Worm (Caenorhabditis elegans) whole organism, L4 larva: ENCODE measurements around the gene fbxc-54.

Experiments used
- D1046.2 ChIP-seq: fragments of 200-800 bp; sonication (Bioruptor generic); IDR thresholded peaks from 2 replicates; pipeline ENCODE4 v1.3.6; 2022; ENCODE audit warnings: missing genetic modification characterization, missing compliant biosample characterization
- F10B5.3 ChIP-seq: sonication (generic microtip); optimal IDR thresholded peaks from 2 replicates; lab custom pipeline; 2016; ENCODE audit warnings: mild to moderate bottlenecking, missing genetic modification characterization, missing compliant biosample characterization
- T20F7.1 ChIP-seq: fragments of 200-800 bp; sonication (Bioruptor generic); optimal IDR thresholded peaks from 2 replicates; lab custom pipeline; 2018; ENCODE audit warnings: mild to moderate bottlenecking, missing genetic modification characterization, missing compliant biosample characterization
- Y75B8A.6 ChIP-seq: fragments of 200-800 bp; sonication (Bioruptor generic); IDR thresholded peaks from 2 replicates; pipeline ENCODE4 v1.3.6; 2022; ENCODE audit warnings: missing genetic modification reagents, missing genetic modification characterization, missing compliant biosample characterization
- ama-1 ChIP-seq: fragments of 150-350 bp; optimal IDR thresholded peaks from 2 replicates; lab custom pipeline; 2014; ENCODE audit warnings: inconsistent platforms, mixed read lengths
- arid-1 ChIP-seq: fragments of 200-800 bp; sonication (Bioruptor generic); conservative IDR thresholded peaks from 2 replicates; pipeline ENCODE4 v1.3.6; 2022; ENCODE audit warnings: missing genetic modification reagents, missing genetic modification characterization, missing compliant biosample characterization
- ceh-32 ChIP-seq: sonication (generic microtip); optimal IDR thresholded peaks from 2 replicates; lab custom pipeline; 2016; ENCODE audit warnings: mild to moderate bottlenecking, missing genetic modification characterization, missing compliant biosample characterization; ENCODE audit not compliant: poor library complexity
- ceh-82 ChIP-seq: sonication (generic microtip); optimal IDR thresholded peaks from 2 replicates; lab custom pipeline; 2017; ENCODE audit warnings: missing biosample characterization, missing genetic modification characterization
- ctbp-1 ChIP-seq: fragments of 200-800 bp; sonication (Bioruptor generic); IDR thresholded peaks from 2 replicates; pipeline ENCODE4 v1.3.6; 2022; ENCODE audit warnings: missing genetic modification reagents, missing genetic modification characterization, missing compliant biosample characterization
- daf-16 ChIP-seq, 3 experiments: sonication (generic microtip); optimal IDR thresholded peaks; 2 replicates each; lab custom pipeline; 2016 to 2017; ENCODE audit warnings: missing genetic modification characterization in 3 of 3, missing genetic modification reagents in 3 of 3, mild to moderate bottlenecking in 2 of 3, missing compliant biosample characterization in 2 of 3, missing biosample characterization in 1 of 3, moderate library complexity in 1 of 3
- dpl-1 ChIP-seq: fragments of 150-350 bp; optimal IDR thresholded peaks from 2 replicates; lab custom pipeline; 2014; ENCODE audit warnings: missing biosample characterization, missing genetic modification reagents, missing genetic modification characterization
- duxl-1 ChIP-seq: sonication (generic microtip); optimal IDR thresholded peaks from 2 replicates; lab custom pipeline; 2016; ENCODE audit warnings: mild to moderate bottlenecking, missing genetic modification characterization, moderate library complexity, missing compliant biosample characterization; ENCODE audit not compliant: poor library complexity
- dve-1 ChIP-seq: sonication (generic microtip); optimal IDR thresholded peaks from 2 replicates; lab custom pipeline; 2017; ENCODE audit warnings: antibody characterized with exemption, mild to moderate bottlenecking, missing genetic modification characterization, missing compliant biosample characterization; ENCODE audit not compliant: insufficient read depth
- egl-43 ChIP-seq: fragments of 200-800 bp; sonication (Bioruptor generic); IDR thresholded peaks from 2 replicates; pipeline ENCODE4 v1.3.6; 2022; ENCODE audit warnings: missing genetic modification reagents, missing genetic modification characterization, missing compliant biosample characterization
- fkh-10 ChIP-seq: fragments of 150-350 bp; optimal IDR thresholded peaks from 2 replicates; lab custom pipeline; 2014; ENCODE audit warnings: missing biosample characterization, missing genetic modification reagents, missing genetic modification characterization
- hif-1 ChIP-seq, 2 experiments: sonication (generic microtip); optimal IDR thresholded peaks; 2 replicates each; lab custom pipeline; 2016 to 2017; ENCODE audit warnings: missing compliant biosample characterization in 2 of 2, missing genetic modification characterization in 2 of 2, missing genetic modification reagents in 2 of 2, missing genotype in 2 of 2, mild to moderate bottlenecking in 1 of 2
- hlh-30 ChIP-seq: sonication (generic microtip); optimal IDR thresholded peaks from 2 replicates; lab custom pipeline; 2017; ENCODE audit warnings: antibody characterized with exemption, mild to moderate bottlenecking, missing genetic modification characterization, missing compliant biosample characterization; ENCODE audit not compliant: insufficient read depth
- hmg-1.1 ChIP-seq: fragments of 200-800 bp; sonication (Bioruptor generic); IDR thresholded peaks from 2 replicates; pipeline ENCODE4 v1.3.6; 2022; ENCODE audit warnings: missing genetic modification reagents, missing genetic modification characterization, missing compliant biosample characterization
- lin-13 ChIP-seq: fragments of 150-350 bp; optimal IDR thresholded peaks from 2 replicates; lab custom pipeline; 2014; ENCODE audit warnings: missing biosample characterization, missing genetic modification reagents, missing genetic modification characterization
- lin-38 ChIP-seq: fragments of 200-800 bp; sonication (Bioruptor generic); IDR thresholded peaks from 2 replicates; pipeline ENCODE4 v1.3.6; 2022; ENCODE audit warnings: missing genetic modification reagents, missing genetic modification characterization, missing compliant biosample characterization
- lsy-2 ChIP-seq, 2 experiments: fragments of 150-350 bp in 1 of 2; sonication (generic microtip) in 1 of 2; optimal IDR thresholded peaks; 2 replicates each; lab custom pipeline; 2014 to 2017; ENCODE audit warnings: missing biosample characterization in 2 of 2, missing genetic modification characterization in 2 of 2
- mep-1 ChIP-seq: fragments of 150-350 bp; sonication (generic microtip); optimal IDR thresholded peaks from 3 replicates; lab custom pipeline; 2014; ENCODE audit warnings: missing biosample characterization, missing genetic modification characterization
- mes-2 ChIP-seq: sonication (generic microtip); optimal IDR thresholded peaks from 2 replicates; lab custom pipeline; 2016; ENCODE audit warnings: missing genotype, mild to moderate bottlenecking, missing genetic modification characterization, missing compliant biosample characterization; ENCODE audit not compliant: poor library complexity, severe bottlenecking
- nhr-102 ChIP-seq: sonication (generic microtip); optimal IDR thresholded peaks from 2 replicates; lab custom pipeline; 2016; ENCODE audit warnings: mild to moderate bottlenecking, missing genetic modification characterization, moderate library complexity, missing compliant biosample characterization
- nhr-25 ChIP-seq: sonication (generic microtip); optimal IDR thresholded peaks from 2 replicates; lab custom pipeline; 2017; ENCODE audit warnings: missing genetic modification characterization, mild to moderate bottlenecking, missing compliant biosample characterization, antibody characterized with exemption, moderate library complexity, borderline replicate concordance; ENCODE audit not compliant: insufficient read depth
- nhr-28 ChIP-seq: fragments of 150-350 bp; optimal IDR thresholded peaks from 2 replicates; lab custom pipeline; 2014; ENCODE audit warnings: missing biosample characterization, missing genetic modification characterization
- nhr-48 ChIP-seq: sonication (generic microtip); optimal IDR thresholded peaks from 2 replicates; lab custom pipeline; 2016; ENCODE audit warnings: mild to moderate bottlenecking, missing genetic modification characterization, missing compliant biosample characterization
- pha-4 ChIP-seq, 2 experiments: fragments of 150-350 bp in 1 of 2; fragments of 200-800 bp in 1 of 2; sonication (Bioruptor generic) in 1 of 2; IDR thresholded peaks in 1 of 2; optimal IDR thresholded peaks in 1 of 2; 2 replicates each; pipeline versions ENCODE4 v1.3.6 to Lab custom; 2014 to 2022; ENCODE audit warnings: missing genetic modification characterization in 2 of 2, missing genetic modification reagents in 2 of 2, missing biosample characterization in 1 of 2, missing compliant biosample characterization in 1 of 2
- rbr-2 ChIP-seq: sonication (generic microtip); optimal IDR thresholded peaks from 2 replicates; lab custom pipeline; 2016; ENCODE audit warnings: missing genotype, missing genetic modification characterization, missing compliant biosample characterization
- saeg-2 ChIP-seq: fragments of 200-800 bp; sonication (Bioruptor generic); IDR thresholded peaks from 2 replicates; pipeline ENCODE4 v1.3.6; 2022; ENCODE audit warnings: missing genetic modification reagents, missing genetic modification characterization, missing compliant biosample characterization
- spr-3 ChIP-seq: fragments of 200-800 bp; sonication (Bioruptor generic); optimal IDR thresholded peaks from 2 replicates; lab custom pipeline; 2018; ENCODE audit warnings: mild to moderate bottlenecking, missing genetic modification characterization, missing compliant biosample characterization
- zfp-2 ChIP-seq: sonication (generic microtip); optimal IDR thresholded peaks from 2 replicates; lab custom pipeline; 2016; ENCODE audit warnings: mild to moderate bottlenecking, missing genetic modification characterization, missing compliant biosample characterization
- zfp-3 ChIP-seq: fragments of 200-800 bp; sonication (Bioruptor generic); conservative IDR thresholded peaks from 2 replicates; pipeline ENCODE4 v1.3.6; 2022; ENCODE audit warnings: missing genetic modification reagents, missing genetic modification characterization, missing compliant biosample characterization
- ztf-7 ChIP-seq: fragments of 150-350 bp; optimal IDR thresholded peaks from 2 replicates; lab custom pipeline; 2014; ENCODE audit warnings: missing biosample characterization, missing genetic modification characterization

fbxc-54 gene

ce11 chrII:33904-34303, 2.4 kb downstream of the fbxc-54 start, which contains the start of gene F23F1.2:
TSS of gene F23F1.2 (plus strand) at chrII:34204.
- no peak for TF ChIP-seq zfp-3 (GFP tag; lab: Robert Waterston, UW)
- no peak for TF ChIP-seq ctbp-1 (GFP tag; lab: Robert Waterston, UW)
- no peak for TF ChIP-seq arid-1 (GFP tag; lab: Robert Waterston, UW)
- no peak for TF ChIP-seq nhr-48 (tag; lab: Kevin White, UChicago)
- no peak for TF ChIP-seq nhr-25 (tag; lab: Kevin White, UChicago)

ce11 chrII:37213-37612, 5.7 kb downstream of the fbxc-54 start, which contains the start of gene F23F1.6:
TSS of gene F23F1.6 (minus strand) at chrII:37313.
- TF ChIP-seq zfp-2: no peak
- TF ChIP-seq, all 104 proteins: peak for 0

ce11 chrII:39437-39836, 7.9 kb downstream of the fbxc-54 start, which contains the start of gene spp-24:
TSS of gene spp-24 (minus strand) at chrII:39537.
- TF ChIP-seq spr-3 (GFP tag; lab: Kevin White, UChicago) (no peak), saeg-2 (GFP tag; lab: Robert Waterston, UW) (no peak)

ce11 chrII:41914-42313, 10.4 kb downstream of the fbxc-54 start, which contains the start of gene F23F1.10:
TSS of gene F23F1.10 (minus strand) at chrII:41982.
- peak; percentile 14 for TF ChIP-seq T20F7.1 (GFP tag; lab: Kevin White, UChicago)
- peak; percentile 13 for TF ChIP-seq nhr-102
- peak; percentile 35; the same call in 1 of the 2 replicates for TF ChIP-seq pha-4 (GFP tag; IDR thresholded peaks at IDR 0.05; lab: Robert Waterston, UW)
- TF ChIP-seq pha-4 (tag; optimal IDR thresholded peaks at IDR 0.05; lab: Kevin White, UChicago): no peak
- peak; percentile 58 for TF ChIP-seq lin-38 (GFP tag; lab: Robert Waterston, UW)
- TF ChIP-seq F10B5.3 (tag; lab: Kevin White, UChicago): no peak

ce11 chrII:43640-44039, 12.1 kb downstream of the fbxc-54 start, which contains the start of gene nfyc-1:
TSS of gene nfyc-1 (plus strand) at chrII:43907.
- TF ChIP-seq nhr-28 (tag; lab: Kevin White, UChicago): peak; percentile 51
- TF ChIP-seq ama-1 (lab: Kevin White, UChicago): peak; percentile 22
- no peak for TF ChIP-seq Y75B8A.6 (GFP tag; lab: Robert Waterston, UW)
- peak in 1 of 2 experiments; percentile 83 for TF ChIP-seq lsy-2 (tag; optimal IDR thresholded peaks at IDR 0.05; lab: Kevin White, UChicago)
- peak; percentile 34 for TF ChIP-seq hlh-30 (tag; lab: Kevin White, UChicago)
- peak; percentile 20 for TF ChIP-seq fkh-10 (GFP tag; lab: Kevin White, UChicago)
- 0 out of 2 replicates have a peak, but pooled peaks have one; percentile 34 for TF ChIP-seq arid-1 (GFP tag; lab: Robert Waterston, UW)
- TF ChIP-seq D1046.2 (GFP tag; lab: Robert Waterston, UW): no peak
- TF ChIP-seq ceh-82 (tag; lab: Kevin White, UChicago): no peak
- TF ChIP-seq dpl-1 (GFP tag; lab: Kevin White, UChicago): peak; percentile 66
- TF ChIP-seq daf-16 (GFP tag; optimal IDR thresholded peaks at IDR 0.05; lab: Kevin White, UChicago): no peak
- peak; percentile 35 for TF ChIP-seq daf-16 (tag; optimal IDR thresholded peaks at IDR 0.05; lab: Kevin White, UChicago)
- peak; percentile 89 for TF ChIP-seq lin-38 (GFP tag; lab: Robert Waterston, UW)
- TF ChIP-seq ztf-7: peak; percentile 0
- peak; percentile 52; the same call in 1 of the 2 replicates for TF ChIP-seq hmg-1.1 (GFP tag; lab: Robert Waterston, UW)
- peak; percentile 84 for TF ChIP-seq mes-2 (tag; lab: Kevin White, UChicago)
- TF ChIP-seq ceh-32 (tag; lab: Kevin White, UChicago): no peak
- peak; percentile 7 for TF ChIP-seq duxl-1 (tag; lab: Kevin White, UChicago)
- peak; percentile 47 for TF ChIP-seq mep-1 (tag; lab: Kevin White, UChicago)
- no peak for TF ChIP-seq egl-43 (GFP tag; lab: Robert Waterston, UW)
- TF ChIP-seq T20F7.1 (GFP tag; lab: Kevin White, UChicago): peak; percentile 63
- peak; percentile 60 for TF ChIP-seq dve-1 (tag; lab: Kevin White, UChicago)
- peak in 1 of 2 experiments; percentile 5 for TF ChIP-seq hif-1 (tag; optimal IDR thresholded peaks at IDR 0.05; lab: Kevin White, UChicago)
- TF ChIP-seq lin-13 (GFP tag; lab: Kevin White, UChicago): peak; percentile 63
- TF ChIP-seq rbr-2 (tag; lab: Kevin White, UChicago): peak; percentile 7
